Worm (Caenorhabditis elegans) whole organism, late embryonic: ENCODE results near the gene stc-1.

ENCODE experiments used
- F13H6.1 ChIP-seq: sonication (generic microtip); optimal IDR thresholded peaks from 2 replicates; lab custom pipeline; 2016; ENCODE audit warnings: missing genetic modification characterization, missing compliant biosample characterization
- T23F11.4 ChIP-seq: fragments of 200-800 bp; sonication (Bioruptor generic); optimal IDR thresholded peaks from 2 replicates; lab custom pipeline; 2018; ENCODE audit warnings: mild to moderate bottlenecking, missing genetic modification characterization, missing compliant biosample characterization
- ama-1 ChIP-seq: fragments of 150-350 bp; optimal IDR thresholded peaks from 2 replicates; lab custom pipeline; 2014
- dmd-4 ChIP-seq: sonication (generic microtip); optimal IDR thresholded peaks from 2 replicates; lab custom pipeline; 2016; ENCODE audit warnings: borderline replicate concordance, missing genetic modification characterization, missing compliant biosample characterization
- fkh-6 ChIP-seq: sonication (generic microtip); optimal IDR thresholded peaks from 2 replicates; lab custom pipeline; 2016; ENCODE audit warnings: missing genetic modification characterization, missing compliant biosample characterization
- madf-2 ChIP-seq: sonication (generic microtip); optimal IDR thresholded peaks from 2 replicates; lab custom pipeline; 2017; ENCODE audit warnings: missing genetic modification characterization, missing compliant biosample characterization
- nhr-11 ChIP-seq: fragments of 150-350 bp; optimal IDR thresholded peaks from 2 replicates; lab custom pipeline; 2014; ENCODE audit warnings: missing biosample characterization, missing genetic modification characterization

- TF ChIP-seq ama-1 (lab: Kevin White, UChicago), result no peak
- no peak for TF ChIP-seq madf-2 (tag; lab: Kevin White, UChicago)
- no peak for TF ChIP-seq T23F11.4 (GFP tag; lab: Kevin White, UChicago)
- no peak for TF ChIP-seq F13H6.1 (tag; lab: Kevin White, UChicago)
- TF ChIP-seq dmd-4 (tag; lab: Kevin White, UChicago), result no peak
- TF ChIP-seq nhr-11, result no peak
- no peak for TF ChIP-seq fkh-6 (tag; lab: Kevin White, UChicago)
Measured at ce11 chrII:8536060-8536459, 29.9 kb downstream of the stc-1 start, which contains the start of gene W01C9.2.
